Worm (Caenorhabditis elegans) whole organism, L1 larva: ENCODE results near the gene irld-25.

Experiments
- C16A3.4 ChIP-seq: fragments of 150-350 bp; optimal IDR thresholded peaks from 2 replicates; lab custom pipeline; 2014; ENCODE audit warnings: missing biosample characterization, missing genetic modification characterization
- C34B4.2 ChIP-seq: sonication (generic microtip); optimal IDR thresholded peaks from 2 replicates; lab custom pipeline; 2017; ENCODE audit warnings: mild to moderate bottlenecking, missing genetic modification characterization, missing compliant biosample characterization
- aha-1 ChIP-seq: fragments of 150-350 bp; optimal IDR thresholded peaks from 2 replicates; lab custom pipeline; 2014; ENCODE audit warnings: missing biosample characterization, missing genetic modification characterization
- alr-1 ChIP-seq: fragments of 200-800 bp; sonication (Bioruptor generic); optimal IDR thresholded peaks from 2 replicates; lab custom pipeline; 2018; ENCODE audit warnings: borderline replicate concordance, mild to moderate bottlenecking, missing genetic modification characterization, missing compliant biosample characterization
- ama-1 ChIP-seq: fragments of 150-350 bp; optimal IDR thresholded peaks from 2 replicates; lab custom pipeline; 2014
- blmp-1 ChIP-seq: fragments of 150-350 bp; optimal IDR thresholded peaks from 2 replicates; lab custom pipeline; 2014; ENCODE audit warnings: missing biosample characterization, missing genetic modification characterization
- ceh-88 ChIP-seq: fragments of 200-800 bp; sonication (Bioruptor generic); IDR thresholded peaks from 2 replicates; pipeline ENCODE4 v1.3.6; 2022; ENCODE audit warnings: missing genetic modification characterization, missing compliant biosample characterization
- ceh-90 ChIP-seq: sonication (generic microtip); optimal IDR thresholded peaks from 2 replicates; lab custom pipeline; 2016; ENCODE audit warnings: missing genetic modification characterization, missing compliant biosample characterization
- ces-1 ChIP-seq: fragments of 150-350 bp; optimal IDR thresholded peaks from 2 replicates; lab custom pipeline; 2014; ENCODE audit warnings: missing biosample characterization, missing genetic modification reagents, missing genetic modification characterization
- dsc-1 ChIP-seq: sonication (generic microtip); optimal IDR thresholded peaks from 2 replicates; lab custom pipeline; 2016; ENCODE audit warnings: mild to moderate bottlenecking, missing genetic modification characterization, missing compliant biosample characterization
- egl-27 ChIP-seq, 2 experiments: fragments of 150-350 bp in 1 of 2; sonication (generic microtip); optimal IDR thresholded peaks; 3 replicates each; lab custom pipeline; 2017 to 2018; ENCODE audit warnings: missing biosample characterization in 2 of 2, missing genetic modification characterization in 2 of 2, missing genetic modification reagents in 2 of 2
- elt-3 ChIP-seq, 6 experiments: fragments of 150-350 bp in 1 of 6; sonication (generic microtip); optimal IDR thresholded peaks; 2 replicates each; lab custom pipeline; 2017 to 2018; ENCODE audit warnings: missing biosample characterization in 6 of 6, missing genetic modification characterization in 6 of 6, inconsistent platforms in 1 of 6
- fkh-4 ChIP-seq: sonication (generic microtip); optimal IDR thresholded peaks from 2 replicates; lab custom pipeline; 2016; ENCODE audit warnings: missing compliant biosample characterization, missing genetic modification characterization, borderline replicate concordance
- fkh-8 ChIP-seq: sonication (generic microtip); optimal IDR thresholded peaks from 2 replicates; lab custom pipeline; 2016; ENCODE audit warnings: mild to moderate bottlenecking, missing genetic modification characterization, missing compliant biosample characterization
- grh-1 ChIP-seq: fragments of 200-800 bp; sonication (Bioruptor generic); IDR thresholded peaks from 2 replicates; pipeline ENCODE4 v1.3.6; 2022; ENCODE audit warnings: missing genetic modification reagents, missing genetic modification characterization, missing compliant biosample characterization
- hlh-4 ChIP-seq: sonication (generic microtip); optimal IDR thresholded peaks from 2 replicates; lab custom pipeline; 2016; ENCODE audit warnings: mild to moderate bottlenecking, missing genetic modification characterization, missing compliant biosample characterization
- hpl-2 ChIP-seq: fragments of 150-350 bp; optimal IDR thresholded peaks from 2 replicates; lab custom pipeline; 2014; ENCODE audit warnings: missing biosample characterization, missing genetic modification reagents, missing genetic modification characterization
- irx-1 ChIP-seq: sonication (generic microtip); optimal IDR thresholded peaks from 2 replicates; lab custom pipeline; 2016; ENCODE audit warnings: missing genetic modification characterization, missing compliant biosample characterization
- lin-13 ChIP-seq: fragments of 150-350 bp; optimal IDR thresholded peaks from 2 replicates; lab custom pipeline; 2014; ENCODE audit warnings: missing biosample characterization, missing genetic modification reagents, missing genetic modification characterization
- lin-39 ChIP-seq: fragments of 150-350 bp; optimal IDR thresholded peaks from 2 replicates; lab custom pipeline; 2014; ENCODE audit warnings: missing biosample characterization, missing genetic modification reagents, missing genetic modification characterization
- lsy-2 ChIP-seq, 2 experiments: fragments of 150-350 bp; optimal IDR thresholded peaks; 2 replicates each; lab custom pipeline; 2014; ENCODE audit warnings: missing biosample characterization in 2 of 2, missing genetic modification characterization in 2 of 2
- mdl-1 ChIP-seq, 2 experiments: fragments of 150-350 bp; optimal IDR thresholded peaks; 2 replicates each; lab custom pipeline; 2014 to 2017; ENCODE audit warnings: missing biosample characterization in 2 of 2, missing genetic modification characterization in 2 of 2, inconsistent platforms in 1 of 2
- mef-2 ChIP-seq: fragments of 150-350 bp; optimal IDR thresholded peaks from 2 replicates; lab custom pipeline; 2014; ENCODE audit warnings: missing biosample characterization, missing genetic modification characterization
- mep-1 ChIP-seq: fragments of 150-350 bp; optimal IDR thresholded peaks from 2 replicates; lab custom pipeline; 2014; ENCODE audit warnings: missing biosample characterization, missing genetic modification characterization
- nhr-12 ChIP-seq: sonication (generic microtip); optimal IDR thresholded peaks from 2 replicates; lab custom pipeline; 2017; ENCODE audit warnings: missing biosample characterization, missing genetic modification characterization
- nhr-20 ChIP-seq: sonication (generic microtip); optimal IDR thresholded peaks from 2 replicates; lab custom pipeline; 2016; ENCODE audit warnings: mild to moderate bottlenecking, missing genetic modification characterization, missing compliant biosample characterization
- nhr-237 ChIP-seq: fragments of 150-350 bp; optimal IDR thresholded peaks from 2 replicates; lab custom pipeline; 2014; ENCODE audit warnings: missing biosample characterization, missing genetic modification characterization
- nhr-28 ChIP-seq: fragments of 150-350 bp; optimal IDR thresholded peaks from 2 replicates; lab custom pipeline; 2014; ENCODE audit warnings: missing biosample characterization, missing genetic modification characterization
- nhr-71 ChIP-seq: sonication (generic microtip); optimal IDR thresholded peaks from 2 replicates; lab custom pipeline; 2016; ENCODE audit warnings: mild to moderate bottlenecking, missing genetic modification characterization, moderate library complexity, missing compliant biosample characterization
- nhr-76 ChIP-seq: sonication (generic microtip); optimal IDR thresholded peaks from 2 replicates; lab custom pipeline; 2017; ENCODE audit warnings: missing biosample characterization, missing genetic modification characterization
- nhr-77 ChIP-seq: fragments of 150-350 bp; optimal IDR thresholded peaks from 2 replicates; lab custom pipeline; 2014; ENCODE audit warnings: missing biosample characterization, missing genetic modification characterization
- nhr-84 ChIP-seq: sonication (generic microtip); optimal IDR thresholded peaks from 2 replicates; lab custom pipeline; 2017; ENCODE audit warnings: missing biosample characterization, missing genetic modification characterization
- nhr-85 ChIP-seq: sonication (generic microtip); peaks from one replicate; lab custom pipeline; 2016; ENCODE audit warnings: missing genetic modification characterization, inconsistent platforms, missing compliant biosample characterization
- nhr-90 ChIP-seq: sonication (generic microtip); optimal IDR thresholded peaks from 2 replicates; lab custom pipeline; 2016; ENCODE audit warnings: mild to moderate bottlenecking, missing genetic modification characterization, missing compliant biosample characterization; ENCODE audit not compliant: poor library complexity
- pag-3 ChIP-seq: sonication (generic microtip); optimal IDR thresholded peaks from 2 replicates; lab custom pipeline; 2017; ENCODE audit warnings: missing genetic modification characterization, mild to moderate bottlenecking, missing compliant biosample characterization, antibody characterized with exemption, borderline replicate concordance; ENCODE audit not compliant: insufficient read depth
- pax-3 ChIP-seq: fragments of 200-800 bp; sonication (Bioruptor generic); optimal IDR thresholded peaks from 2 replicates; lab custom pipeline; 2018; ENCODE audit warnings: mild to moderate bottlenecking, missing genetic modification characterization, moderate library complexity, missing compliant biosample characterization
- skn-1 ChIP-seq: fragments of 150-350 bp; optimal IDR thresholded peaks from 2 replicates; lab custom pipeline; 2014; ENCODE audit warnings: missing biosample characterization, missing genetic modification characterization
- snpc-4 ChIP-seq: fragments of 150-350 bp; optimal IDR thresholded peaks from 2 replicates; lab custom pipeline; 2014; ENCODE audit warnings: missing biosample characterization, missing genetic modification characterization
- snu-23 ChIP-seq: sonication (generic microtip); optimal IDR thresholded peaks from 2 replicates; lab custom pipeline; 2016; ENCODE audit warnings: missing genetic modification characterization, missing compliant biosample characterization
- swsn-7 ChIP-seq: sonication (generic microtip); optimal IDR thresholded peaks from 2 replicates; lab custom pipeline; 2016; ENCODE audit warnings: missing genetic modification characterization, missing compliant biosample characterization
- tbx-2 ChIP-seq: sonication (generic microtip); optimal IDR thresholded peaks from 2 replicates; lab custom pipeline; 2016; ENCODE audit warnings: missing genetic modification characterization, missing compliant biosample characterization
- unc-130 ChIP-seq: fragments of 150-350 bp; optimal IDR thresholded peaks from 2 replicates; lab custom pipeline; 2017; ENCODE audit warnings: missing biosample characterization, missing genetic modification characterization, inconsistent platforms
- unc-62 ChIP-seq: fragments of 150-350 bp; optimal IDR thresholded peaks from 2 replicates; lab custom pipeline; 2014; ENCODE audit warnings: missing biosample characterization, missing genetic modification reagents, missing genetic modification characterization
- unc-86 ChIP-seq: sonication (generic microtip); optimal IDR thresholded peaks from 2 replicates; lab custom pipeline; 2016; ENCODE audit warnings: missing genetic modification characterization, missing compliant biosample characterization
- unc-98 ChIP-seq: fragments of 200-800 bp; sonication (Bioruptor generic); IDR thresholded peaks from 2 replicates; pipeline ENCODE4 v1.3.6; 2022; ENCODE audit warnings: missing genetic modification characterization, missing compliant biosample characterization
- xbp-1 ChIP-seq: sonication (generic microtip); optimal IDR thresholded peaks from 2 replicates; lab custom pipeline; 2016; ENCODE audit warnings: missing genetic modification characterization, missing compliant biosample characterization
- ztf-11 ChIP-seq, 2 experiments: sonication (generic microtip); optimal IDR thresholded peaks; 2 replicates each; lab custom pipeline; 2016 to 2017; ENCODE audit warnings: missing genetic modification characterization in 2 of 2, missing biosample characterization in 1 of 2, missing compliant biosample characterization in 1 of 2
- ztf-4 ChIP-seq: fragments of 150-350 bp; optimal IDR thresholded peaks from 2 replicates; lab custom pipeline; 2014; ENCODE audit warnings: missing biosample characterization, missing genetic modification characterization

irld-25 gene

DNA sequence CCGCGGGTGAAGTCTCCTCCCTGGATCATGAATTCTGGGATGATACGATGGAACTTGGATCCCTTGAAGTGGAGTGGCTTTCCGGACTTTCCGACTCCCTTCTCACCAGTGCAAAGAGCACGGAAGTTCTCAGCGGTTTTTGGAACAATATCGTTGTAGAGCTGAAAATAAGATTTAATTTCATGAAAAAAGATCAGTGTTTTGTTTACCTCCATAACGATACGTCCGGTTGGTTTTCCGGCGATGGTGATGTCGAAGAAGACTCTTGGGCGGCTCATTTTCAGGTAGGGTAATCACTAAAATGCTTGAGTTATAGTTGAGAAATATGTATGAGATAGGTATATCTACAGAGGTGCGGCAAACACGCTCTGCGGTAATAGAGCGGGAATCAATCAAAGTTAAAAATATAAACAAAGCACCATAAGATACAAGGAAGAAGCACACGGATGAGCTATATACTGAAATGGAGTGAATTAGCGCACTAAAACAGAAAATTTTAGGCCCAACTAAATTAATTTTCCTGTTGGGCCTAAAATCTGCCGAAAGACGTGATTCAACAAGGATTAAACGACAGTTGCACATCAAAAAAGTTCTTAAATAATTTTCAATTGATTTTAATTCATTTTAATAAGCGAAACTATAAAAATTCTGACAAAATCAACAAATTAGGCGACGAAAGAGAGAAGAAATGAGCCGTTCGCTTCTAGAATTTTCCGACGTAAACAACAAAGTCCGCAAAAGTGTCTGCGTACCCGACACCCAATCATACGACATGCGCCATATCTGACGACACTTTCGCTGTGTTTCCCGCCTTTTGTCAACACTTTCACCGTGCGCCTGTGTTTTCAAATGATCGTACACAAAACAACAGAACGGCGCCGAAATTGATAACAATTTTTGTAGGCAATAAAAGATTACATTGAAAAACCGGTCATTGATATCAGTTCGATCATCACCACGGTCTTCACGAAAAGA, 34.1 kb upstream of the irld-25 start, which contains the start of the genes cyn-7 and bath-36 (continued):
- peak; percentile 18 for TF ChIP-seq pag-3 (tag; lab: Kevin White, UChicago)
- peak in 1 of 2 experiments; percentile 44 for TF ChIP-seq ztf-11 (tag; optimal IDR thresholded peaks at IDR 0.05; lab: Kevin White, UChicago)
- TF ChIP-seq ceh-90 (tag; lab: Kevin White, UChicago), result no peak
- peak; percentile 86 for TF ChIP-seq xbp-1
- TF ChIP-seq dsc-1 (tag; lab: Kevin White, UChicago), result peak; percentile 77
- peak; percentile 30 for TF ChIP-seq ztf-4 (tag; lab: Kevin White, UChicago)

DNA sequence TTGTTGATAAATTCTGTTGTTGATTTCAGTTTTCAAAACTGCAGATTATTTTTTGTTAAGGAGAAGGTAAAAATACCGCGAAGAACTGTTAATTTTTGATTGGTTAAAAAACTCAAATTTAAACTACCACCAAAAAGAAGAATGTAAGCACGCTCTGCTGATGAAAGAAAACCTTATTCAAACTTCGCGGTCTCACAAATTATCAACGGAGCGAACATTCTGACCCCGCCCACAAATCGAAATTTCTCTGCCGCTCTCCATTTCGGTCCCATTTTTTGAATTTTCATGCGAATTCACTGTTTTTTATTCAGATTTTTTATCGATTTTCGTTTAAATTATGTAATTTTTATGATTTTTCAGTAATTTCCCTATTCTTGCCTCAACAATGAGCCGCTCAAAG, 31.9 kb upstream of the irld-25 start, which contains the start of gene cyn-3:
cyn-3 (plus strand) TSS at position 361 of the 400 bp plus-strand sequence.
- TF ChIP-seq mep-1 (peak; percentile 92), nhr-20 (tag; lab: Kevin White, UChicago) (peak; percentile 93), fkh-8 (tag; lab: Kevin White, UChicago) (peak; percentile 89), skn-1 (peak; percentile 90), ces-1 (GFP tag; lab: Kevin White, UChicago) (no peak), unc-98 (GFP tag; lab: Robert Waterston, UW) (peak; percentile 8; the same call in 1 of the 2 replicates), lsy-2 (tag; optimal IDR thresholded peaks at IDR 0.05; lab: Kevin White, UChicago) (peak; percentile 91 to 95), unc-86 (tag; lab: Kevin White, UChicago) (peak; percentile 90), hpl-2 (GFP tag; lab: Kevin White, UChicago) (no peak), pax-3 (tag; lab: Kevin White, UChicago) (peak; percentile 92), nhr-28 (tag; lab: Kevin White, UChicago) (no peak), dsc-1 (tag; lab: Kevin White, UChicago) (peak; percentile 88), mef-2 (tag; lab: Kevin White, UChicago) (peak; percentile 73), unc-130 (peak; percentile 83), nhr-237 (tag; lab: Kevin White, UChicago) (peak; percentile 77), ztf-4 (tag; lab: Kevin White, UChicago) (peak; percentile 79), C16A3.4 (tag; lab: Kevin White, UChicago) (peak; percentile 95), nhr-84 (tag; lab: Kevin White, UChicago) (no peak), tbx-2 (tag; lab: Kevin White, UChicago) (peak; percentile 94), nhr-85 (tag; lab: Kevin White, UChicago) (peak; percentile 95), fkh-4 (tag; lab: Kevin White, UChicago) (peak; percentile 31), elt-3 (tag; optimal IDR thresholded peaks at IDR 0.05; lab: Kevin White, UChicago) (peak in 3 of 6 experiments; percentile 29 to 89 (median 83)), nhr-76 (tag; lab: Kevin White, UChicago) (no peak), irx-1 (tag; lab: Kevin White, UChicago) (peak; percentile 83), ama-1 (lab: Kevin White, UChicago) (peak; percentile 66), lin-13 (peak; percentile 89), nhr-12 (tag; lab: Kevin White, UChicago) (no peak), mdl-1 (tag; optimal IDR thresholded peaks at IDR 0.05; lab: Kevin White, UChicago) (peak in 1 of 2 experiments; percentile 85), nhr-77 (tag; lab: Kevin White, UChicago) (peak; percentile 74), lin-39 (tag; lab: Kevin White, UChicago) (peak; percentile 86), blmp-1 (tag; lab: Kevin White, UChicago) (peak; percentile 91), hlh-4 (tag; lab: Kevin White, UChicago) (no peak), ztf-11 (tag; optimal IDR thresholded peaks at IDR 0.05; lab: Kevin White, UChicago) (peak in 1 of 2 experiments; percentile 17), C34B4.2 (tag; lab: Kevin White, UChicago) (no peak), grh-1 (peak; percentile 87), ceh-88 (GFP tag; lab: Robert Waterston, UW) (0 out of 2 replicates have a peak, but pooled peaks have one; percentile 27), aha-1 (tag; lab: Kevin White, UChicago) (peak; percentile 56), unc-62 (GFP tag; lab: Kevin White, UChicago) (no peak), snu-23 (GFP tag; lab: Kevin White, UChicago) (peak; percentile 96), egl-27 (tag; optimal IDR thresholded peaks at IDR 0.05; lab: Kevin White, UChicago) (no peak), nhr-71 (tag; lab: Kevin White, UChicago) (peak; percentile 95), snpc-4 (tag; lab: Kevin White, UChicago) (peak; percentile 74), nhr-90 (tag; lab: Kevin White, UChicago) (peak; percentile 85), alr-1 (no peak), swsn-7 (tag; lab: Kevin White, UChicago) (peak; percentile 90), pag-3 (tag; lab: Kevin White, UChicago) (no peak)
